Worm (Caenorhabditis elegans) whole organism, early embryonic: ENCODE data around the gene col-125.

ENCODE experiments used
- F13C5.2 ChIP-seq: sonication (generic microtip); optimal IDR thresholded peaks from 2 replicates; lab custom pipeline; 2017; ENCODE audit warnings: mild to moderate bottlenecking, missing genetic modification characterization, inconsistent platforms, missing compliant biosample characterization
- ama-1 ChIP-seq: fragments of 150-350 bp; optimal IDR thresholded peaks from 2 replicates; lab custom pipeline; 2014
- ets-7 ChIP-seq: sonication (generic microtip); optimal IDR thresholded peaks from 2 replicates; lab custom pipeline; 2016; ENCODE audit warnings: missing genotype, missing genetic modification characterization, missing compliant biosample characterization
- hmbx-1 ChIP-seq: sonication (generic microtip); optimal IDR thresholded peaks from 2 replicates; lab custom pipeline; 2016; ENCODE audit warnings: mild to moderate bottlenecking, missing genetic modification characterization, missing compliant biosample characterization
- pes-1 ChIP-seq: fragments of 200-800 bp; sonication (Bioruptor generic); IDR thresholded peaks from 2 replicates; pipeline ENCODE4 v1.3.6; 2022; ENCODE audit warnings: missing genetic modification reagents, missing genetic modification characterization, missing compliant biosample characterization
- tra-4 ChIP-seq: sonication (generic microtip); optimal IDR thresholded peaks from 2 replicates; lab custom pipeline; 2017; ENCODE audit warnings: missing genetic modification characterization, missing compliant biosample characterization

ce11 chrIV:11241368-11241767, 16.1 kb downstream of the col-125 start, which contains the start of gene C05C12.6:
- no peak for TF ChIP-seq pes-1
- TF ChIP-seq tra-4, result no peak
- TF ChIP-seq ama-1, result no peak
- TF ChIP-seq hmbx-1 (tag; lab: Kevin White, UChicago), result no peak
- TF ChIP-seq ets-7, result no peak
- TF ChIP-seq F13C5.2 (tag; lab: Kevin White, UChicago), result no peak
